Worm (Caenorhabditis elegans) whole organism, late embryonic: ENCODE results near the gene K06G5.3.

Experiments used
- C08G9.2 ChIP-seq: sonication (generic microtip); optimal IDR thresholded peaks from 2 replicates; lab custom pipeline; 2016; ENCODE audit warnings: mild to moderate bottlenecking, missing genetic modification characterization, moderate library complexity, missing compliant biosample characterization
- C38D4.7 ChIP-seq: fragments of 200-800 bp; sonication (Bioruptor generic); optimal IDR thresholded peaks from 2 replicates; lab custom pipeline; 2018; ENCODE audit warnings: mild to moderate bottlenecking, missing genetic modification characterization, moderate library complexity, missing compliant biosample characterization
- K02D7.2 ChIP-seq: sonication (generic microtip); optimal IDR thresholded peaks from 2 replicates; lab custom pipeline; 2017; ENCODE audit warnings: mild to moderate bottlenecking, missing genetic modification characterization, missing compliant biosample characterization
- ceh-14 ChIP-seq: sonication (generic microtip); optimal IDR thresholded peaks from 2 replicates; lab custom pipeline; 2016; ENCODE audit warnings: missing genotype, missing genetic modification characterization, missing compliant biosample characterization
- ceh-19 ChIP-seq: fragments of 200-800 bp; sonication (Bioruptor generic); optimal IDR thresholded peaks from 2 replicates; lab custom pipeline; 2018; ENCODE audit warnings: mild to moderate bottlenecking, missing genetic modification characterization, missing compliant biosample characterization
- ceh-22 ChIP-seq: sonication (generic microtip); optimal IDR thresholded peaks from 2 replicates; lab custom pipeline; 2017; ENCODE audit warnings: missing biosample characterization, missing genetic modification characterization
- ceh-31 ChIP-seq: sonication (generic microtip); optimal IDR thresholded peaks from 2 replicates; lab custom pipeline; 2016; ENCODE audit warnings: missing genetic modification characterization, missing compliant biosample characterization
- ceh-34 ChIP-seq: sonication (generic microtip); optimal IDR thresholded peaks from 2 replicates; lab custom pipeline; 2016; ENCODE audit warnings: mild to moderate bottlenecking, missing genetic modification characterization, missing compliant biosample characterization
- ceh-45 ChIP-seq: fragments of 200-800 bp; sonication (Bioruptor generic); IDR thresholded peaks from 2 replicates; pipeline ENCODE4 v1.3.6; 2022; ENCODE audit warnings: missing genetic modification reagents, missing genetic modification characterization, missing compliant biosample characterization
- ceh-48 ChIP-seq: sonication (generic microtip); optimal IDR thresholded peaks from 2 replicates; lab custom pipeline; 2016; ENCODE audit warnings: missing genetic modification characterization, inconsistent platforms, missing compliant biosample characterization
- ceh-6 ChIP-seq: fragments of 200-800 bp; sonication (Bioruptor generic); optimal IDR thresholded peaks from 2 replicates; lab custom pipeline; 2018; ENCODE audit warnings: mild to moderate bottlenecking, missing genetic modification characterization, missing compliant biosample characterization
- ceh-9 ChIP-seq: sonication (generic microtip); optimal IDR thresholded peaks from 2 replicates; lab custom pipeline; 2016; ENCODE audit warnings: mild to moderate bottlenecking, missing genetic modification characterization, inconsistent platforms, missing compliant biosample characterization
- che-1 ChIP-seq: sonication (generic microtip); optimal IDR thresholded peaks from 2 replicates; lab custom pipeline; 2016; ENCODE audit warnings: mild to moderate bottlenecking, missing genetic modification characterization, missing compliant biosample characterization
- dve-1 ChIP-seq: sonication (generic microtip); optimal IDR thresholded peaks from 2 replicates; lab custom pipeline; 2017; ENCODE audit warnings: antibody characterized with exemption, mild to moderate bottlenecking, missing genetic modification characterization, missing compliant biosample characterization
- elt-2 ChIP-seq: sonication (generic microtip); optimal IDR thresholded peaks from 2 replicates; lab custom pipeline; 2016; ENCODE audit warnings: missing genetic modification reagents, missing genetic modification characterization, missing compliant biosample characterization
- ets-4 ChIP-seq: sonication (generic microtip); optimal IDR thresholded peaks from 2 replicates; lab custom pipeline; 2016; ENCODE audit warnings: missing genetic modification characterization, missing compliant biosample characterization
- eyg-1 ChIP-seq: sonication (generic microtip); optimal IDR thresholded peaks from 2 replicates; lab custom pipeline; 2016; ENCODE audit warnings: missing genotype, missing genetic modification characterization, missing compliant biosample characterization
- fkh-10 ChIP-seq: fragments of 150-350 bp; optimal IDR thresholded peaks from 2 replicates; lab custom pipeline; 2014; ENCODE audit warnings: missing biosample characterization, missing genetic modification reagents, missing genetic modification characterization
- fkh-6 ChIP-seq: sonication (generic microtip); optimal IDR thresholded peaks from 2 replicates; lab custom pipeline; 2016; ENCODE audit warnings: missing genetic modification characterization, missing compliant biosample characterization
- gmeb-2 ChIP-seq: sonication (generic microtip); optimal IDR thresholded peaks from 2 replicates; lab custom pipeline; 2016; ENCODE audit warnings: missing genetic modification characterization, inconsistent platforms, missing compliant biosample characterization
- hlh-13 ChIP-seq: fragments of 200-800 bp; sonication (Bioruptor generic); optimal IDR thresholded peaks from 2 replicates; lab custom pipeline; 2018; ENCODE audit warnings: mild to moderate bottlenecking, missing genetic modification characterization, missing compliant biosample characterization
- hlh-30 ChIP-seq: sonication (generic microtip); optimal IDR thresholded peaks from 2 replicates; lab custom pipeline; 2017; ENCODE audit warnings: antibody characterized with exemption, missing genetic modification characterization, missing compliant biosample characterization; ENCODE audit not compliant: insufficient read depth
- hlh-6 ChIP-seq: sonication (generic microtip); optimal IDR thresholded peaks from 2 replicates; lab custom pipeline; 2016; ENCODE audit warnings: missing genotype, missing genetic modification characterization, missing compliant biosample characterization
- lim-6 ChIP-seq: sonication (generic microtip); optimal IDR thresholded peaks from 2 replicates; lab custom pipeline; 2016; ENCODE audit warnings: missing genetic modification characterization, missing compliant biosample characterization
- lin-11 ChIP-seq: fragments of 200-800 bp; sonication (Bioruptor generic); optimal IDR thresholded peaks from 2 replicates; lab custom pipeline; 2018; ENCODE audit warnings: mild to moderate bottlenecking, missing genetic modification characterization, missing compliant biosample characterization
- madf-2 ChIP-seq: sonication (generic microtip); optimal IDR thresholded peaks from 2 replicates; lab custom pipeline; 2017; ENCODE audit warnings: missing genetic modification characterization, missing compliant biosample characterization
- mec-3 ChIP-seq: sonication (generic microtip); optimal IDR thresholded peaks from 2 replicates; lab custom pipeline; 2016; ENCODE audit warnings: borderline replicate concordance, missing genetic modification characterization, missing compliant biosample characterization
- nfya-1 ChIP-seq: sonication (generic microtip); optimal IDR thresholded peaks from 2 replicates; lab custom pipeline; 2017; ENCODE audit warnings: missing genetic modification characterization, mild to moderate bottlenecking, missing compliant biosample characterization, antibody characterized with exemption, moderate library complexity
- nhr-11 ChIP-seq: fragments of 150-350 bp; optimal IDR thresholded peaks from 2 replicates; lab custom pipeline; 2014; ENCODE audit warnings: missing biosample characterization, missing genetic modification characterization
- nhr-232 ChIP-seq: sonication (generic microtip); optimal IDR thresholded peaks from 2 replicates; lab custom pipeline; 2016; ENCODE audit warnings: missing genetic modification characterization, missing compliant biosample characterization
- pha-2 ChIP-seq: sonication (generic microtip); optimal IDR thresholded peaks from 2 replicates; lab custom pipeline; 2017; ENCODE audit warnings: mild to moderate bottlenecking, missing genetic modification characterization, missing compliant biosample characterization
- pha-4 ChIP-seq: fragments of 150-350 bp; optimal IDR thresholded peaks from 2 replicates; lab custom pipeline; 2018; ENCODE audit warnings: missing biosample characterization, missing genetic modification reagents, missing genetic modification characterization
- pros-1 ChIP-seq: fragments of 150-350 bp; optimal IDR thresholded peaks from 2 replicates; lab custom pipeline; 2014; ENCODE audit warnings: missing biosample characterization, missing genetic modification reagents, missing genetic modification characterization
- ref-2 ChIP-seq: sonication (generic microtip); optimal IDR thresholded peaks from 2 replicates; lab custom pipeline; 2016; ENCODE audit warnings: missing genetic modification characterization, missing compliant biosample characterization
- sdc-2 ChIP-seq: sonication (generic microtip); optimal IDR thresholded peaks from 2 replicates; lab custom pipeline; 2016; ENCODE audit warnings: missing genotype, missing genetic modification characterization, missing compliant biosample characterization
- sox-4 ChIP-seq: sonication (generic microtip); optimal IDR thresholded peaks from 2 replicates; lab custom pipeline; 2017; ENCODE audit warnings: mild to moderate bottlenecking, missing genetic modification characterization, inconsistent platforms, missing compliant biosample characterization
- syd-9 ChIP-seq: sonication (generic microtip); optimal IDR thresholded peaks from 2 replicates; lab custom pipeline; 2016; ENCODE audit warnings: mild to moderate bottlenecking, missing genetic modification characterization, moderate library complexity, missing compliant biosample characterization
- tbx-7 ChIP-seq: sonication (generic microtip); optimal IDR thresholded peaks from 2 replicates; lab custom pipeline; 2016; ENCODE audit warnings: missing genotype, missing genetic modification characterization, missing compliant biosample characterization
- unc-3 ChIP-seq, 2 experiments: fragments of 200-800 bp in 1 of 2; sonication (Bioruptor generic) in 1 of 2; sonication (generic microtip) in 1 of 2; conservative IDR thresholded peaks in 1 of 2; optimal IDR thresholded peaks in 1 of 2; 2 replicates each; pipeline versions ENCODE4 v1.3.6 to Lab custom; 2016 to 2022; ENCODE audit warnings: missing compliant biosample characterization in 2 of 2, missing genetic modification characterization in 2 of 2, missing genetic modification reagents in 1 of 2
- unc-55 ChIP-seq: sonication (generic microtip); optimal IDR thresholded peaks from 2 replicates; lab custom pipeline; 2017; ENCODE audit warnings: missing biosample characterization, missing genetic modification reagents, missing genetic modification characterization
- unc-86 ChIP-seq: sonication (generic microtip); optimal IDR thresholded peaks from 2 replicates; lab custom pipeline; 2016; ENCODE audit warnings: missing genetic modification characterization, missing compliant biosample characterization
- zip-5 ChIP-seq: sonication (generic microtip); optimal IDR thresholded peaks from 2 replicates; lab custom pipeline; 2016; ENCODE audit warnings: missing genetic modification characterization, missing compliant biosample characterization

K06G5.3 gene

DNA sequence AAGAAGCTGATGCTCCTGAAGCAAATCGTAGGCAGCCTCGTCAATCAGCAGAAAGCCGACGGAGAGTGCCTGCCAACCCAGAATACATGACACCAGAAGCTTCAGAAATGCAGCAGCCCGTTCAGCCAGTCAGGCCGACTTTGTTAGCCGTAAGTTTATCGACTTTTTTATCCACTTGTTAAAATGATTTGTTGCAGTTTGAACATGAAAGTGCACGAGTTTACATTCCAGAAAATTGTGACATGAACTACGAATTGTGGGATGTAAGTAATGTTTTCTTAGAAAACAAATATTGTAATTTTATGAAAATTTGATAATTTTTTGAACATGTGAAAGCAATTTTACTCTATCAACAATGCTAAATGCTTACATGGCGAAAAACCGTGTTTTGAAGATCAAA is 17.1 kb upstream of the K06G5.3 start:
- TF ChIP-seq nhr-11 (tag; lab: Kevin White, UChicago) (no peak), dve-1 (tag; lab: Kevin White, UChicago) (no peak), che-1 (tag; lab: Kevin White, UChicago) (no peak), lin-11 (no peak), ceh-34 (tag; lab: Kevin White, UChicago) (no peak), K02D7.2 (tag; lab: Kevin White, UChicago) (no peak), unc-55 (GFP tag; lab: Kevin White, UChicago) (no peak)

DNA sequence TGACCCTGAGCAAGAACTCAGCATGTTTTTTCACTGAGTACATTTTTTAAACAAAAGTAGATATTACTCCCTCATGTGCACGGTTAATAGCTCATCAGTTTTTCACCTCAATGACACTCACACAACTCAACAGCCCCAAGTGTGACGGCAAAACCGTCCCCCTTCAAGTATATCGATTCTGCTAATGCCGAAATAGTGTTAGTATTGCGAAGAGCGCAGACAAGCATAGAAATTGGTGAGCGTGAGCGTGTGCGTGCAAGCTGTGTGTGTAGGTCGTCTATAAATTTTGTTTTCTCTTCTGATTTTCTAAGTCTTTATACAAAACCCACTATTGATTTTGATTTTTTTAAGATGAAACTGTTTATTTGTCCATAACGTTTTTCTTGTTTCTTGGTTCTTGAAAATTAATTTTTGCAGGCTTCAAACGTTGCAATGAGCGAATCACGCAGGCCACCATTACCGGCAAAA is 15.3 kb upstream of the K06G5.3 start, which contains the start of gene K04C1.2:
Gene K04C1.2 (plus strand): TSS at position 418 of the 468 bp plus-strand sequence.
- peak; percentile 73 for TF ChIP-seq ceh-48 (tag; lab: Kevin White, UChicago)
- no peak for TF ChIP-seq tbx-7 (tag; lab: Kevin White, UChicago)
- peak; percentile 21 for TF ChIP-seq nfya-1 (tag; lab: Kevin White, UChicago)
- peak; percentile 18 for TF ChIP-seq ref-2 (tag; lab: Kevin White, UChicago)
- TF ChIP-seq K02D7.2 (tag; lab: Kevin White, UChicago): no peak
- no peak for TF ChIP-seq elt-2 (tag; lab: Kevin White, UChicago)
- TF ChIP-seq ceh-31 (tag; lab: Kevin White, UChicago): peak; percentile 37
- no peak for TF ChIP-seq ceh-19 (GFP tag; lab: Kevin White, UChicago)
- no peak for TF ChIP-seq lin-11
- no peak for TF ChIP-seq hlh-13 (GFP tag; lab: Kevin White, UChicago)
- TF ChIP-seq, all 69 proteins: peak for 4

DNA sequence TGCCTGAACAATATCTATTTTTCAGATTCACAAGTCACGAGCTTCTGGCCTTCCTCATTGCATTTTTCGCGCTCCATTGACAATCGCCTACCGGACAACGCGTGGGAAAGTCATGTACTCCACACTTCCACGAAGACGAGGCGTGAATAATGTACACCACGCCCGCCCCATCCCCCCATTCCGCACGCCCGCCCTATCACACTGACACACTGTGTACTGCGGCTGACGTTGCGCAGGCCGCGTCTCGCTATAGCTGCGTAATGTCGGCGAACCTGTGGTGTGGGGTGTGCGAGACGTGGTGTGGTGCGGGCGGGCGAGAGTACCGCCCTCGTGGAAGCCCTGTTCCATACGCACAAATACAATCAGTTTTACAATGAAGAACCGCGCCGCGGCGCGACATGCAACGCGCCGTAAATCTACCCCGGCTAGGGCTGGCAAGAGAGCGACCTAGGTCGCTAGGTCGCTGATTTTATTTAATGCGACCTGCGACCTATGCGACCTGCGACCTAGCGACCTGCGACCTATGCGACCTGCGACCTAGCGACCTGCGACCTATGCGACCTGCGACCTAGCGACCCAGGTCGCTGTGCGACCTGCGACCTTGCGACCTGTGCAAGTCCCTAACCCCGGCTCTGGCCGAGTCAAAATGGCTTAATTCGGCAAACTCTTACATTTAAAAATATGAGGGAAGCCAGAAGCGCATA is 13.2 kb upstream of the K06G5.3 start:
- no peak for TF ChIP-seq fkh-6 (tag; lab: Kevin White, UChicago)
- no peak for TF ChIP-seq pros-1 (tag; lab: Kevin White, UChicago)
- TF ChIP-seq fkh-10 (GFP tag; lab: Kevin White, UChicago): no peak
- TF ChIP-seq pha-4 (tag; lab: Kevin White, UChicago): no peak
- no peak for TF ChIP-seq eyg-1
- TF ChIP-seq ceh-45: no peak
- TF ChIP-seq mec-3: no peak
- TF ChIP-seq hlh-30 (tag; lab: Kevin White, UChicago): no peak
- TF ChIP-seq syd-9: no peak
- TF ChIP-seq gmeb-2 (tag; lab: Kevin White, UChicago): no peak
- TF ChIP-seq ceh-31 (tag; lab: Kevin White, UChicago): no peak
- TF ChIP-seq zip-5 (tag; lab: Kevin White, UChicago): no peak
- no peak for TF ChIP-seq nfya-1 (tag; lab: Kevin White, UChicago)

DNA sequence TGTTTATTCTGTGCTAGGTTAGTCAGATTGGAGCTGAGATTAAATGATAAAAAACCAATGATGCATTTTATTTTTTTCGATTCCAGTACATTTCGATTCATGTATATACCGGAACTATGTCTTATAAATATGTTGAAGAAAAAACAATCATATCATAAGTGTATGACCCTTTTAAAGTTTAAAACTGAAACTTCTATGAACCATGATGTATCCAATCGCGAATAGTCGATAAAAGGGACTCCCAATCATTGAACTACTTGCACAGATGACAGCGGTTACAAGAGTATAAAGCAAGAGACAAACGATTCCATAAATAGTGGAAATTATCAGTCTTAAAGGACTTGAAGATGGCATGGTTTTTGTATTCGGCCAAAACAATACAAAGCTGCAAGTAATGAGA is 11.9 kb upstream of the K06G5.3 start, which contains the start of gene srg-37:
Gene srg-37 (minus strand): TSS at position 101 of the 400 bp plus-strand sequence.
- no peak for TF ChIP-seq hlh-6
- no peak for TF ChIP-seq C08G9.2 (tag; lab: Kevin White, UChicago)
- TF ChIP-seq C38D4.7 (GFP tag; lab: Kevin White, UChicago): no peak
- TF ChIP-seq K02D7.2 (tag; lab: Kevin White, UChicago): no peak
- TF ChIP-seq tbx-7 (tag; lab: Kevin White, UChicago): no peak

DNA sequence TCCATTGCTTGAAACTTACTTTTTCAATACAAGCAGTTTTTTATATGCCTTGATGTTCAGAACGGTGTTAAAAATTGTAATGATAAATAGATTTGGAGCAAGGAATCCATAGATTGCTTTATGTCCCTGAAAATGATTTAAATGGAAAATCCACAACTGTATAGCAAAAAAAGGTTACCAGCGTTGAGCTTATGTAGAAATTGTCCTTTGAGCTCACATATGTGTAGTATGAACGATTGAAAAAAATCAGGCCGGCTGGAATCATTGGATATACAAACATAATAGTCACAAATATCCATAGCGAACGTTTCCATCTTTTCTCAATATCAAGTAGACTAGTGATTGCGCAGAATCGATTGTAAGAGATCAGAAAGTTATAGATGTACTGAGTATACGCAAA is 11.3 kb upstream of the K06G5.3 start, which contains the start of gene srg-36:
Gene srg-36 (minus strand): TSS at position 101 of the 400 bp plus-strand sequence.
- no peak for TF ChIP-seq ceh-14
- TF ChIP-seq madf-2: no peak
- no peak for TF ChIP-seq sox-4 (tag; lab: Kevin White, UChicago)
- no peak for TF ChIP-seq mec-3
- TF ChIP-seq pha-2 (tag; lab: Kevin White, UChicago): no peak
- TF ChIP-seq sdc-2 (tag; lab: Kevin White, UChicago): no peak
- no peak for TF ChIP-seq nhr-232 (tag; lab: Kevin White, UChicago)
- TF ChIP-seq ets-4: no peak
- no peak for TF ChIP-seq unc-86
- no peak for TF ChIP-seq fkh-10 (GFP tag; lab: Kevin White, UChicago)
- no peak for TF ChIP-seq lim-6 (tag; lab: Kevin White, UChicago)
- no peak for TF ChIP-seq elt-2 (tag; lab: Kevin White, UChicago)
- no peak for TF ChIP-seq unc-3 (GFP tag; conservative IDR thresholded peaks at IDR 0.05; lab: Robert Waterston, UW)
- no peak for TF ChIP-seq unc-3 (tag; optimal IDR thresholded peaks at IDR 0.05; lab: Kevin White, UChicago)
- TF ChIP-seq ceh-9 (tag; lab: Kevin White, UChicago): no peak
- no peak for TF ChIP-seq eyg-1
- TF ChIP-seq ceh-22: no peak
- TF ChIP-seq ceh-6: no peak
- TF ChIP-seq ceh-48 (tag; lab: Kevin White, UChicago): no peak
